Fruit fly (Drosophila melanogaster): Measurements from ENCODE around the gene CG8492.

- TF ChIP-seq psq (GFP tag; optimal IDR thresholded peaks at IDR 0.05) (no peak), knrl (GFP tag; IDR thresholded peaks at IDR 0.05; ENCODE audit: partially characterized antibody) (no peak), NK7.1 (GFP tag; optimal IDR thresholded peaks at IDR 0.05) (no peak), nau (GFP tag; optimal IDR thresholded peaks at IDR 0.05) (no peak), D (optimal IDR thresholded peaks at IDR 0.05) (no peak), D (GFP tag; optimal IDR thresholded peaks at IDR 0.05) (no peak), Ravus (GFP tag; IDR thresholded peaks at IDR 0.05) (no peak), eyg (GFP tag; optimal IDR thresholded peaks at IDR 0.05) (no peak), chinmo (GFP tag; IDR thresholded peaks at IDR 0.05; ENCODE audit: partially characterized antibody) (0 out of 4 replicates have a peak, but pooled peaks have one; percentile 59), CG1647 (GFP tag; optimal IDR thresholded peaks at IDR 0.05) (no peak), mam (GFP tag; optimal IDR thresholded peaks at IDR 0.05) (no peak), CG17568 (GFP tag; optimal IDR thresholded peaks at IDR 0.05) (no peak), Tbp (GFP tag; optimal IDR thresholded peaks at IDR 0.05) (no peak)
Measured at dm6 chr3L:7714301-7714946, 17.6 kb downstream of the CG8492 start.

All from whole organism, embryonic.